Fruit fly (Drosophila melanogaster) whole organism, prepupa: ENCODE data around the gene CG43245.
A peak's percentile ranks its signal among the peaks of the same experiment; 100 is the strongest.

Source experiments
- CG10631 ChIP-seq: fragments of 200-800 bp; sonication (Bioruptor generic); optimal IDR thresholded peaks from 2 replicates; lab custom pipeline; 2016; ENCODE audit warnings: missing biosample characterization, missing genetic modification characterization
- CG10669 ChIP-seq: fragments of 200-800 bp; sonication (Bioruptor generic); optimal IDR thresholded peaks from 3 replicates; lab custom pipeline; 2018; ENCODE audit warnings: missing biosample characterization, mild to moderate bottlenecking, missing genetic modification characterization, moderate library complexity
- CG11294 ChIP-seq: fragments of 200-800 bp; sonication (Bioruptor generic); IDR thresholded peaks from 2 replicates; pipeline ENCODE4 v1.3.6; 2022; ENCODE audit warnings: missing biosample characterization, missing genetic modification characterization
- CG11762 ChIP-seq: fragments of 200-800 bp; sonication (Bioruptor generic); optimal IDR thresholded peaks from 3 replicates; lab custom pipeline; 2016; ENCODE audit warnings: missing biosample characterization, missing genetic modification characterization; ENCODE audit not compliant: insufficient read depth
- CG11902 ChIP-seq: fragments of 200-800 bp; sonication (Bioruptor generic); optimal IDR thresholded peaks from 3 replicates; lab custom pipeline; 2016; ENCODE audit warnings: missing biosample characterization, missing genetic modification characterization
- CG15336 ChIP-seq: fragments of 200-800 bp; sonication (Bioruptor generic); IDR thresholded peaks from 2 replicates; pipeline ENCODE4 v1.3.6; 2022; ENCODE audit warnings: missing biosample characterization, missing genetic modification characterization
- CG1621 ChIP-seq: fragments of 200-800 bp; sonication (Bioruptor generic); optimal IDR thresholded peaks from 3 replicates; lab custom pipeline; 2018; ENCODE audit warnings: missing biosample characterization, mild to moderate bottlenecking, missing genetic modification characterization
- CG16779 ChIP-seq: fragments of 200-800 bp; sonication (Bioruptor generic); optimal IDR thresholded peaks from 3 replicates; lab custom pipeline; 2017; ENCODE audit warnings: missing biosample characterization, mild to moderate bottlenecking, missing genetic modification characterization
- CG3032 ChIP-seq: fragments of 200-800 bp; optimal IDR thresholded peaks from 2 replicates; lab custom pipeline; 2019; ENCODE audit warnings: missing biosample characterization, mild to moderate bottlenecking, missing genetic modification characterization, moderate library complexity
- CG31627 ChIP-seq: fragments of 200-800 bp; sonication (Bioruptor generic); optimal IDR thresholded peaks from 3 replicates; lab custom pipeline; 2016; ENCODE audit warnings: missing biosample characterization, missing genetic modification characterization
- CG32006 ChIP-seq: fragments of 200-800 bp; sonication (Bioruptor generic); optimal IDR thresholded peaks from 3 replicates; lab custom pipeline; 2017; ENCODE audit warnings: missing biosample characterization, mild to moderate bottlenecking, missing genetic modification characterization
- CG34406 ChIP-seq: fragments of 200-800 bp; sonication (Bioruptor generic); optimal IDR thresholded peaks from 3 replicates; lab custom pipeline; 2016; ENCODE audit warnings: missing biosample characterization, missing genetic modification characterization
- CG3919 ChIP-seq: fragments of 200-800 bp; sonication (Bioruptor generic); optimal IDR thresholded peaks from 3 replicates; lab custom pipeline; 2016; ENCODE audit warnings: missing biosample characterization, missing genetic modification characterization
- CG4318 ChIP-seq: fragments of 200-800 bp; sonication (Bioruptor generic); optimal IDR thresholded peaks from 3 replicates; lab custom pipeline; 2017; ENCODE audit warnings: missing biosample characterization, mild to moderate bottlenecking, missing genetic modification characterization
- CG6163 ChIP-seq: fragments of 200-800 bp; sonication (Bioruptor generic); IDR thresholded peaks from 3 replicates; pipeline ENCODE4 v1.3.6; 2022; ENCODE audit warnings: missing biosample characterization, missing genetic modification characterization
- CG6276 ChIP-seq: fragments of 200-800 bp; sonication (Bioruptor generic); optimal IDR thresholded peaks from 2 replicates; lab custom pipeline; 2017; ENCODE audit warnings: missing biosample characterization, mild to moderate bottlenecking, missing genetic modification characterization
- CG6792 ChIP-seq: fragments of 200-800 bp; sonication (Bioruptor generic); optimal IDR thresholded peaks from 3 replicates; lab custom pipeline; 2016; ENCODE audit warnings: missing biosample characterization, missing genetic modification characterization
- CG6808 ChIP-seq: fragments of 200-800 bp; sonication (Bioruptor generic); optimal IDR thresholded peaks from 3 replicates; lab custom pipeline; 2017; ENCODE audit warnings: missing biosample characterization, missing genetic modification characterization, mild to moderate bottlenecking, moderate library complexity, missing genetic modification reagents
- CG6854 ChIP-seq: fragments of 200-800 bp; sonication (Bioruptor generic); optimal IDR thresholded peaks from 2 replicates; lab custom pipeline; 2017; ENCODE audit warnings: missing biosample characterization, mild to moderate bottlenecking, missing genetic modification characterization
- CG8119 ChIP-seq: fragments of 200-800 bp; sonication (Bioruptor generic); IDR thresholded peaks from 3 replicates; pipeline ENCODE4 v1.3.6; 2022; ENCODE audit warnings: missing biosample characterization, missing genetic modification characterization
- CG8319 ChIP-seq: fragments of 200-800 bp; sonication (Bioruptor generic); optimal IDR thresholded peaks from 3 replicates; lab custom pipeline; 2016; ENCODE audit warnings: missing biosample characterization, missing genetic modification characterization
- CG8632 ChIP-seq: fragments of 200-800 bp; sonication (Bioruptor generic); optimal IDR thresholded peaks from 3 replicates; lab custom pipeline; 2016; ENCODE audit warnings: missing biosample characterization, missing genetic modification characterization
- CG9139 ChIP-seq: fragments of 200-800 bp; sonication (Bioruptor generic); optimal IDR thresholded peaks from 3 replicates; lab custom pipeline; 2017; ENCODE audit warnings: missing biosample characterization, mild to moderate bottlenecking, missing genetic modification characterization
- Eip75B ChIP-seq: fragments of 200-800 bp; sonication (Bioruptor generic); optimal IDR thresholded peaks from 3 replicates; lab custom pipeline; 2016; ENCODE audit warnings: missing biosample characterization, missing genetic modification characterization
- Eip78C ChIP-seq: fragments of 200-800 bp; sonication (Bioruptor generic); peaks from one replicate; lab custom pipeline; 2016; ENCODE audit warnings: missing biosample characterization, missing genetic modification characterization
- Ets21C ChIP-seq: fragments of 200-800 bp; sonication (Bioruptor generic); optimal IDR thresholded peaks from 3 replicates; lab custom pipeline; 2016; ENCODE audit warnings: missing biosample characterization, missing genetic modification characterization
- Ets96B ChIP-seq: fragments of 200-800 bp; optimal IDR thresholded peaks from 2 replicates; lab custom pipeline; 2019; ENCODE audit warnings: missing biosample characterization, mild to moderate bottlenecking, missing genetic modification characterization, moderate library complexity
- Gug ChIP-seq: fragments of 200-800 bp; sonication (Bioruptor generic); IDR thresholded peaks from 2 replicates; pipeline ENCODE4 v1.3.6; 2022; ENCODE audit warnings: missing biosample characterization, missing genetic modification characterization
- Hr38 ChIP-seq: sonication (Bioruptor generic); optimal IDR thresholded peaks from 2 replicates; lab custom pipeline; 2016; ENCODE audit warnings: missing biosample characterization, missing genetic modification characterization
- Hr4 ChIP-seq: fragments of 200-800 bp; sonication (Bioruptor generic); optimal IDR thresholded peaks from 3 replicates; lab custom pipeline; 2016; ENCODE audit warnings: missing biosample characterization, missing genetic modification characterization
- Met ChIP-seq: fragments of 200-800 bp; sonication (Bioruptor generic); optimal IDR thresholded peaks from 3 replicates; lab custom pipeline; 2016; ENCODE audit warnings: missing biosample characterization, missing genetic modification characterization
- OdsH ChIP-seq: fragments of 200-800 bp; sonication (Bioruptor generic); optimal IDR thresholded peaks from 3 replicates; lab custom pipeline; 2016; ENCODE audit warnings: missing biosample characterization, missing genetic modification characterization
- Sox102F ChIP-seq: fragments of 200-800 bp; sonication (Bioruptor generic); optimal IDR thresholded peaks from 2 replicates; lab custom pipeline; 2016; ENCODE audit warnings: missing biosample characterization, mild to moderate bottlenecking, missing genetic modification characterization
- Sox14 ChIP-seq: fragments of 200-800 bp; sonication (Bioruptor generic); optimal IDR thresholded peaks from 3 replicates; lab custom pipeline; 2016; ENCODE audit warnings: missing biosample characterization, missing genetic modification characterization
- Sox15 ChIP-seq: fragments of 200-800 bp; sonication (Bioruptor generic); optimal IDR thresholded peaks from 3 replicates; lab custom pipeline; 2016; ENCODE audit warnings: missing biosample characterization, missing genetic modification characterization
- cyc ChIP-seq: fragments of 200-800 bp; sonication (Bioruptor generic); optimal IDR thresholded peaks from 3 replicates; lab custom pipeline; 2016; ENCODE audit warnings: missing biosample characterization, missing genetic modification characterization
- dac ChIP-seq: fragments of 200-800 bp; sonication (Bioruptor generic); optimal IDR thresholded peaks from 2 replicates; lab custom pipeline; 2017; ENCODE audit warnings: missing biosample characterization, mild to moderate bottlenecking, missing genetic modification characterization
- dsx ChIP-seq: fragments of 200-800 bp; optimal IDR thresholded peaks from 3 replicates; lab custom pipeline; 2019; ENCODE audit warnings: missing biosample characterization, mild to moderate bottlenecking, missing genetic modification characterization, moderate library complexity; ENCODE audit not compliant: poor library complexity, severe bottlenecking
- eg ChIP-seq: fragments of 200-800 bp; sonication (Bioruptor generic); IDR thresholded peaks from 3 replicates; pipeline ENCODE4 v1.3.6; 2022; ENCODE audit warnings: missing biosample characterization, missing genetic modification characterization
- fd59A ChIP-seq: fragments of 200-800 bp; sonication (Bioruptor generic); optimal IDR thresholded peaks from 2 replicates; lab custom pipeline; 2017; ENCODE audit warnings: missing biosample characterization, mild to moderate bottlenecking, missing genetic modification characterization, missing genetic modification reagents
- fd85E ChIP-seq: fragments of 200-800 bp; sonication (Bioruptor generic); optimal IDR thresholded peaks from 3 replicates; lab custom pipeline; 2016; ENCODE audit warnings: missing biosample characterization, missing genetic modification characterization
- lz ChIP-seq: fragments of 200-800 bp; sonication (Bioruptor generic); optimal IDR thresholded peaks from 3 replicates; lab custom pipeline; 2016; ENCODE audit warnings: missing biosample characterization, missing genetic modification characterization
- pdm3 ChIP-seq: fragments of 200-800 bp; sonication (Bioruptor generic); optimal IDR thresholded peaks from 3 replicates; lab custom pipeline; 2016; ENCODE audit warnings: missing biosample characterization, missing genetic modification characterization
- salr ChIP-seq, 2 experiments: fragments of 200-800 bp; sonication (Bioruptor generic); optimal IDR thresholded peaks; 3 replicates each; lab custom pipeline; 2016 to 2018; ENCODE audit warnings: missing biosample characterization in 2 of 2, missing genetic modification characterization in 2 of 2, mild to moderate bottlenecking in 1 of 2
- spab ChIP-seq: fragments of 200-800 bp; sonication (Bioruptor generic); optimal IDR thresholded peaks from 2 replicates; lab custom pipeline; 2017; ENCODE audit warnings: missing biosample characterization, mild to moderate bottlenecking, missing genetic modification characterization, missing genetic modification reagents
- ss ChIP-seq, 2 experiments: fragments of 200-800 bp; sonication (Bioruptor generic); optimal IDR thresholded peaks; 2 replicates in 1 of 2; 3 replicates in 1 of 2; lab custom pipeline; 2017 to 2018; ENCODE audit warnings: mild to moderate bottlenecking in 2 of 2, missing biosample characterization in 2 of 2, missing genetic modification characterization in 2 of 2, moderate library complexity in 1 of 2
- svp ChIP-seq: fragments of 200-800 bp; sonication (Bioruptor generic); peaks from one replicate; lab custom pipeline; 2016; ENCODE audit warnings: missing biosample characterization, missing genetic modification characterization
- topi ChIP-seq: fragments of 200-800 bp; sonication (Bioruptor generic); optimal IDR thresholded peaks from 3 replicates; lab custom pipeline; 2016; ENCODE audit warnings: missing biosample characterization, missing genetic modification characterization
- vri ChIP-seq: fragments of 200-800 bp; sonication (Bioruptor generic); optimal IDR thresholded peaks from 3 replicates; lab custom pipeline; 2016; ENCODE audit warnings: missing biosample characterization, mild to moderate bottlenecking, missing genetic modification characterization

CG43245 gene

dm6 chr3L:10812903-10813302 lies 41.2 kb downstream of the CG43245 start (continued):
- peak; percentile 1 for TF ChIP-seq pdm3 (GFP tag; lab: Kevin White, UChicago)
- TF ChIP-seq vri (GFP tag; lab: Kevin White, UChicago), result no peak

- TF ChIP-seq svp (GFP tag; lab: Kevin White, UChicago) (no peak), Gug (GFP tag; lab: Robert Waterston, UW) (no peak), CG9139 (peak; percentile 64), dac (GFP tag; lab: Kevin White, UChicago) (no peak), dsx (peak; percentile 20), CG4318 (GFP tag; lab: Kevin White, UChicago) (no peak), topi (GFP tag; lab: Kevin White, UChicago) (no peak), CG34406 (no peak), Sox15 (no peak), Eip75B (GFP tag; lab: Kevin White, UChicago) (no peak), cyc (GFP tag; lab: Kevin White, UChicago) (no peak), CG1621 (tag; lab: Kevin White, UChicago) (no peak), Ets21C (no peak), CG8119 (GFP tag; lab: Robert Waterston, UW) (peak; percentile 70), CG10669 (GFP tag; lab: Kevin White, UChicago) (no peak), Hr4 (GFP tag; lab: Kevin White, UChicago) (no peak), CG31627 (GFP tag; lab: Kevin White, UChicago) (no peak), CG11762 (GFP tag; lab: Kevin White, UChicago) (no peak), CG8632 (no peak), CG6163 (GFP tag; lab: Robert Waterston, UW) (peak; percentile 57; the same call in 2 of the 3 replicates), CG3032 (tag; lab: Kevin White, UChicago) (peak; percentile 36), Sox14 (GFP tag; lab: Kevin White, UChicago) (no peak), Met (no peak), Eip78C (peak; percentile 38), vri (GFP tag; lab: Kevin White, UChicago) (no peak), CG11294 (GFP tag; lab: Robert Waterston, UW) (no peak), CG10631 (GFP tag; lab: Kevin White, UChicago) (no peak), CG32006 (GFP tag; lab: Kevin White, UChicago) (peak; percentile 20), salr (GFP tag; optimal IDR thresholded peaks at IDR 0.05; lab: Kevin White, UChicago) (peak in 1 of 2 experiments; percentile 39), Ets96B (tag; lab: Kevin White, UChicago) (peak; percentile 15), lz (GFP tag; lab: Kevin White, UChicago) (no peak), CG8319 (GFP tag; lab: Kevin White, UChicago) (no peak), fd59A (GFP tag; lab: Kevin White, UChicago) (peak; percentile 1), fd85E (GFP tag; lab: Kevin White, UChicago) (no peak), eg (GFP tag; lab: Robert Waterston, UW) (peak; percentile 87), CG6854 (GFP tag; lab: Kevin White, UChicago) (no peak), CG15336 (GFP tag; lab: Robert Waterston, UW) (peak; percentile 41; the same call in 1 of the 2 replicates), pdm3 (GFP tag; lab: Kevin White, UChicago) (no peak), OdsH (GFP tag; lab: Kevin White, UChicago) (no peak), CG16779 (tag; lab: Kevin White, UChicago) (peak; percentile 22), Sox102F (no peak), CG3919 (no peak), CG6792 (GFP tag; lab: Kevin White, UChicago) (no peak), ss (GFP tag; optimal IDR thresholded peaks at IDR 0.05; lab: Kevin White, UChicago) (peak; percentile 47 to 66), CG6808 (peak; percentile 37), spab (GFP tag; lab: Kevin White, UChicago) (peak; percentile 41), Hr38 (GFP tag; lab: Kevin White, UChicago) (no peak), CG11902 (GFP tag; lab: Kevin White, UChicago) (no peak), CG6276 (GFP tag; lab: Kevin White, UChicago) (peak; percentile 56)
Observed at dm6 chr3L:10813911-10814310, 42.2 kb downstream of the CG43245 start.
